Fruit fly (Drosophila melanogaster) whole organism, embryonic: ENCODE measurements around the gene CG34126.

Experiments
- Ada2b ChIP-seq: fragments of 200-800 bp; sonication (Bioruptor generic); IDR thresholded peaks from 2 replicates; pipeline ENCODE4 v1.3.6; 2022; ENCODE audit warnings: missing biosample characterization, missing genetic modification characterization
- CG10543 ChIP-seq: fragments of 200-800 bp; sonication (Bioruptor generic); optimal IDR thresholded peaks from 3 replicates; lab custom pipeline; 2017; ENCODE audit warnings: missing biosample characterization, mild to moderate bottlenecking, missing genetic modification characterization, moderate library complexity
- CG10979 ChIP-seq: fragments of 200-800 bp; sonication (Bioruptor generic); optimal IDR thresholded peaks from 2 replicates; lab custom pipeline; 2018; ENCODE audit warnings: missing biosample characterization, mild to moderate bottlenecking, missing genetic modification characterization, moderate library complexity
- CG11560 ChIP-seq: fragments of 200-800 bp; sonication (Bioruptor generic); IDR thresholded peaks from 3 replicates; pipeline ENCODE4 v1.3.6; 2022; ENCODE audit warnings: missing biosample characterization, missing genetic modification characterization
- CG13775 ChIP-seq: fragments of 200-800 bp; sonication (Bioruptor generic); optimal IDR thresholded peaks from 3 replicates; lab custom pipeline; 2017; ENCODE audit warnings: missing biosample characterization, mild to moderate bottlenecking, missing genetic modification characterization
- CG1647 ChIP-seq: fragments of 200-800 bp; sonication (Bioruptor generic); optimal IDR thresholded peaks from 3 replicates; lab custom pipeline; 2016; ENCODE audit warnings: missing biosample characterization, missing genetic modification characterization
- CG2120 ChIP-seq: fragments of 200-800 bp; sonication (Bioruptor generic); optimal IDR thresholded peaks from 3 replicates; lab custom pipeline; 2016; ENCODE audit warnings: missing biosample characterization, missing genetic modification characterization
- CG2199 ChIP-seq: fragments of 200-800 bp; sonication (Bioruptor generic); IDR thresholded peaks from 3 replicates; pipeline ENCODE4 v1.3.6; 2022; ENCODE audit warnings: missing biosample characterization, missing genetic modification characterization
- CG30431 ChIP-seq: fragments of 200-800 bp; sonication (Bioruptor generic); optimal IDR thresholded peaks from 2 replicates; lab custom pipeline; 2017; ENCODE audit warnings: missing biosample characterization, missing genetic modification characterization
- CG3065 ChIP-seq: fragments of 200-800 bp; sonication (Bioruptor generic); optimal IDR thresholded peaks from 2 replicates; lab custom pipeline; 2016; ENCODE audit warnings: missing biosample characterization, missing genetic modification characterization
- CG32767 ChIP-seq: fragments of 200-800 bp; sonication (Bioruptor generic); IDR thresholded peaks from 2 replicates; pipeline ENCODE4 v1.3.6; 2022; ENCODE audit warnings: missing biosample characterization, missing genetic modification characterization
- CG3847 ChIP-seq: fragments of 200-800 bp; sonication (Bioruptor generic); IDR thresholded peaks from 2 replicates; pipeline ENCODE4 v1.3.6; 2022; ENCODE audit warnings: missing biosample characterization, missing genetic modification characterization
- CG4404 ChIP-seq: fragments of 200-800 bp; sonication (Bioruptor generic); IDR thresholded peaks from 2 replicates; pipeline ENCODE4 v1.3.6; 2022; ENCODE audit warnings: missing biosample characterization, missing genetic modification characterization
- CG7357 ChIP-seq: fragments of 200-800 bp; sonication (Bioruptor generic); IDR thresholded peaks from 3 replicates; pipeline ENCODE4 v1.3.6; 2022; ENCODE audit warnings: missing biosample characterization, missing genetic modification characterization
- CG9727 ChIP-seq: fragments of 200-800 bp; sonication (Bioruptor generic); optimal IDR thresholded peaks from 3 replicates; lab custom pipeline; 2017; ENCODE audit warnings: missing biosample characterization, mild to moderate bottlenecking, missing genetic modification characterization
- CrebB ChIP-seq: fragments of 200-800 bp; sonication (Bioruptor generic); optimal IDR thresholded peaks from 3 replicates; lab custom pipeline; 2018; ENCODE audit warnings: missing biosample characterization, mild to moderate bottlenecking, missing genetic modification characterization
- D19B ChIP-seq: fragments of 200-800 bp; sonication (Bioruptor generic); optimal IDR thresholded peaks from 2 replicates; lab custom pipeline; 2017; ENCODE audit warnings: missing biosample characterization, mild to moderate bottlenecking, missing genetic modification characterization
- HmgD ChIP-seq: fragments of 200-800 bp; sonication (Bioruptor generic); optimal IDR thresholded peaks from 3 replicates; lab custom pipeline; 2016; ENCODE audit warnings: missing biosample characterization, missing genetic modification characterization
- Hr51 ChIP-seq, 2 experiments: fragments of 200-800 bp; sonication (Bioruptor generic); optimal IDR thresholded peaks; 2 replicates in 1 of 2; 3 replicates in 1 of 2; lab custom pipeline; 2016 to 2018; ENCODE audit warnings: missing biosample characterization in 2 of 2, missing genetic modification characterization in 2 of 2, mild to moderate bottlenecking in 1 of 2, moderate library complexity in 1 of 2
- Hsf ChIP-seq: fragments of 200-800 bp; sonication (Bioruptor generic); optimal IDR thresholded peaks from 3 replicates; lab custom pipeline; 2016; ENCODE audit warnings: missing biosample characterization, missing genetic modification characterization
- Lpt ChIP-seq: fragments of >200 bp; optimal IDR thresholded peaks from 2 replicates; lab custom pipeline; 2018; ENCODE audit warnings: missing biosample characterization, missing genetic modification characterization
- NC2α ChIP-seq: fragments of 200-800 bp; sonication (Bioruptor generic); optimal IDR thresholded peaks from 2 replicates; lab custom pipeline; 2016; ENCODE audit warnings: missing biosample characterization, missing genetic modification characterization
- Poxn ChIP-seq: fragments of 200-800 bp; sonication (Bioruptor generic); IDR thresholded peaks from 2 replicates; pipeline ENCODE4 v1.3.6; 2022; ENCODE audit warnings: missing biosample characterization, missing genetic modification characterization
- Rx ChIP-seq: fragments of 200-800 bp; sonication (Bioruptor generic); IDR thresholded peaks from 2 replicates; pipeline ENCODE4 v1.3.6; 2022; ENCODE audit warnings: missing biosample characterization, missing genetic modification characterization
- ap ChIP-seq: fragments of 200-800 bp; sonication (Bioruptor generic); IDR thresholded peaks from 2 replicates; pipeline ENCODE4 v1.3.6; 2022; ENCODE audit warnings: missing biosample characterization, missing genetic modification characterization
- bigmax ChIP-seq: fragments of 200-800 bp; sonication (Bioruptor generic); optimal IDR thresholded peaks from 2 replicates; lab custom pipeline; 2018; ENCODE audit warnings: missing biosample characterization, mild to moderate bottlenecking, missing genetic modification characterization
- br ChIP-seq: fragments of >200 bp; optimal IDR thresholded peaks from 2 replicates; lab custom pipeline; 2017
- btn ChIP-seq: fragments of 200-800 bp; sonication (Bioruptor generic); optimal IDR thresholded peaks from 2 replicates; lab custom pipeline; 2016; ENCODE audit warnings: missing biosample characterization, missing genetic modification characterization
- cas ChIP-seq: fragments of 200-800 bp; sonication (Bioruptor generic); IDR thresholded peaks from 2 replicates; pipeline ENCODE4 v1.3.6; 2022; ENCODE audit warnings: missing biosample characterization, missing genetic modification characterization
- cg ChIP-seq: fragments of 200-800 bp; sonication (Bioruptor generic); optimal IDR thresholded peaks from 3 replicates; lab custom pipeline; 2019; ENCODE audit warnings: missing biosample characterization, mild to moderate bottlenecking, missing genetic modification characterization, moderate library complexity
- dimm ChIP-seq: fragments of 200-800 bp; sonication (Bioruptor generic); IDR thresholded peaks from 2 replicates; pipeline ENCODE4 v1.3.6; 2022; ENCODE audit warnings: missing biosample characterization, missing genetic modification characterization
- dysf ChIP-seq: fragments of 200-800 bp; sonication (Bioruptor generic); IDR thresholded peaks from 3 replicates; pipeline ENCODE4 v1.3.6; 2022; ENCODE audit warnings: missing biosample characterization, missing genetic modification characterization
- hth ChIP-seq: fragments of >200 bp; optimal IDR thresholded peaks from 2 replicates; lab custom pipeline; 2017; ENCODE audit warnings: inconsistent platforms
- kah ChIP-seq: fragments of 200-800 bp; sonication (Bioruptor generic); optimal IDR thresholded peaks from 2 replicates; lab custom pipeline; 2018; ENCODE audit warnings: missing biosample characterization, mild to moderate bottlenecking, missing genetic modification characterization
- knrl ChIP-seq: fragments of 200-800 bp; sonication (Bioruptor generic); IDR thresholded peaks from 3 replicates; pipeline ENCODE4 v1.3.6; 2022; ENCODE audit warnings: missing biosample characterization, missing genetic modification characterization; ENCODE audit not compliant: partially characterized antibody
- mld ChIP-seq: fragments of 200-800 bp; sonication (Bioruptor generic); IDR thresholded peaks from 3 replicates; pipeline ENCODE4 v1.3.6; 2022; ENCODE audit warnings: missing biosample characterization, missing genetic modification characterization; ENCODE audit not compliant: partially characterized antibody
- nerfin-1 ChIP-seq: fragments of 200-800 bp; sonication (Bioruptor generic); optimal IDR thresholded peaks from 3 replicates; lab custom pipeline; 2019; ENCODE audit warnings: missing biosample characterization, mild to moderate bottlenecking, missing genetic modification characterization, moderate library complexity
- nerfin-2 ChIP-seq: fragments of 200-800 bp; sonication (Bioruptor generic); IDR thresholded peaks from 2 replicates; pipeline ENCODE4 v1.3.6; 2022; ENCODE audit warnings: missing biosample characterization, missing genetic modification characterization; ENCODE audit not compliant: partially characterized antibody
- nmo ChIP-seq: fragments of 200-800 bp; sonication (Bioruptor generic); optimal IDR thresholded peaks from 2 replicates; lab custom pipeline; 2018; ENCODE audit warnings: missing biosample characterization, mild to moderate bottlenecking, missing genetic modification characterization, moderate library complexity
- odd ChIP-seq: fragments of 200-800 bp; sonication (Bioruptor generic); optimal IDR thresholded peaks from 2 replicates; lab custom pipeline; 2017; ENCODE audit warnings: missing biosample characterization, mild to moderate bottlenecking, missing genetic modification characterization
- otp ChIP-seq: fragments of 200-800 bp; sonication (Bioruptor generic); IDR thresholded peaks from 3 replicates; pipeline ENCODE4, ENCODE4 v1.3.6; 2022; ENCODE audit warnings: missing biosample characterization, missing genetic modification characterization
- peb ChIP-seq: fragments of 200-800 bp; sonication (Bioruptor generic); IDR thresholded peaks from 2 replicates; pipeline ENCODE4 v1.3.6; 2022; ENCODE audit warnings: missing biosample characterization, missing genetic modification characterization
- pfk ChIP-seq: fragments of 200-800 bp; sonication (Bioruptor generic); optimal IDR thresholded peaks from 2 replicates; lab custom pipeline; 2018; ENCODE audit warnings: missing biosample characterization, mild to moderate bottlenecking, missing genetic modification characterization, moderate library complexity
- phol ChIP-seq: fragments of 200-800 bp; sonication (Bioruptor generic); optimal IDR thresholded peaks from 3 replicates; lab custom pipeline; 2018; ENCODE audit warnings: missing biosample characterization, mild to moderate bottlenecking, missing genetic modification characterization, moderate library complexity
- prd ChIP-seq, 3 experiments: fragments of >200 bp in 2 of 3; fragments of 200-800 bp in 1 of 3; sonication (Bioruptor generic) in 1 of 3; optimal IDR thresholded peaks in 2 of 3; IDR thresholded peaks in 1 of 3; 2 replicates in 2 of 3; 3 replicates in 1 of 3; pipeline versions ENCODE4 v1.3.6 to Lab custom; 2017 to 2022; ENCODE audit warnings: missing biosample characterization in 1 of 3, missing genetic modification characterization in 1 of 3
- pzg ChIP-seq: fragments of 200-800 bp; sonication (Bioruptor generic); optimal IDR thresholded peaks from 3 replicates; lab custom pipeline; 2018; ENCODE audit warnings: missing biosample characterization, mild to moderate bottlenecking, missing genetic modification characterization, moderate library complexity
- rib ChIP-seq: fragments of 200-800 bp; sonication (Bioruptor generic); IDR thresholded peaks from 2 replicates; pipeline ENCODE4 v1.3.6; 2022; ENCODE audit warnings: missing biosample characterization, missing genetic modification characterization
- usp ChIP-seq: fragments of >200 bp; optimal IDR thresholded peaks from 2 replicates; lab custom pipeline; 2017; ENCODE audit warnings: missing biosample characterization, missing genetic modification characterization
- vfl ChIP-seq: fragments of 200-800 bp; sonication (Bioruptor generic); optimal IDR thresholded peaks from 2 replicates; lab custom pipeline; 2016; ENCODE audit warnings: missing biosample characterization, missing genetic modification characterization

Gene CG34126

DNA sequence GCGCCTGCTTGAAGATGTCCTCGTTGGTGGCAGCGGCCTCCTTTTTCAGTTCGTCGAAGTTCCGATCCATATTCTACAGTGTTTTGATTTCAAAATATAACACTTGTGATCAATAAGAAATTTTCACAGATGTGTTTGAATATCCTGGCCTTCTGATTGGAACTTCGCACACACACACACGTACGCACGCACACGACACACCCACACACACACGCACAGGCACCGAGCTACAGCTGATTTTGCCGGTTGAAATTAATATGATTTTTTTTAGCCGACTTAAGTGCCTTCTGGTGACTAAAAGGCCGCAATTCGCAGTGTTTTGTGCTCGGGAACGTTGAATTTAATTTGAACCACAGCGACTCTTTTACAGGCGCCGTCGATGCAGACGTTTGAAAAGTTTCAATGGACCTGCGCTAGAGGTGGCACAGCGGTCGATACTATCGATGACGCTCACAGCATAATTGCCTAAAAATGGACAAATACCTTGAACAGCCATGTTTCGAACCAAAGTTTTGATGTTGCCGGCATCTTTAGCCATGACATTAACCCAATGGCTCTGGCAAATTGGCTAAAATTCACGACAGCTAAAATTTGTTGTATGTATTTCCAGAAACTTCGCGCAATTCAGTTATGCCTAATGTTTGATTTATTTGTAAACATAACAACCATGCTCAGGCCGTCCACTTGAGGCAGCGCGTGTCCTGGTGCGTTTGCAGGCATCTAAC, 28.1 kb downstream of the CG34126 start, which contains the start of gene Rtnl1 (continued):
- no peak for TF ChIP-seq bigmax (GFP tag; lab: Kevin White, UChicago)
- no peak for TF ChIP-seq btn
- TF ChIP-seq CG4404 (GFP tag; lab: Robert Waterston, UW) = no peak
- TF ChIP-seq usp (GFP tag; lab: Kevin White, UChicago) = no peak
- no peak for TF ChIP-seq vfl (GFP tag; lab: Kevin White, UChicago)
- TF ChIP-seq CG9727 (GFP tag; lab: Kevin White, UChicago) = peak; percentile 25
- peak; percentile 55; the same call in 1 of the 2 replicates for TF ChIP-seq CG3847 (GFP tag; lab: Robert Waterston, UW)
- TF ChIP-seq CG11560 = 0 out of 3 replicates have a peak, but pooled peaks have one; percentile 9
- no peak for TF ChIP-seq Rx (GFP tag; lab: Robert Waterston, UW)
- no peak for TF ChIP-seq rib

DNA sequence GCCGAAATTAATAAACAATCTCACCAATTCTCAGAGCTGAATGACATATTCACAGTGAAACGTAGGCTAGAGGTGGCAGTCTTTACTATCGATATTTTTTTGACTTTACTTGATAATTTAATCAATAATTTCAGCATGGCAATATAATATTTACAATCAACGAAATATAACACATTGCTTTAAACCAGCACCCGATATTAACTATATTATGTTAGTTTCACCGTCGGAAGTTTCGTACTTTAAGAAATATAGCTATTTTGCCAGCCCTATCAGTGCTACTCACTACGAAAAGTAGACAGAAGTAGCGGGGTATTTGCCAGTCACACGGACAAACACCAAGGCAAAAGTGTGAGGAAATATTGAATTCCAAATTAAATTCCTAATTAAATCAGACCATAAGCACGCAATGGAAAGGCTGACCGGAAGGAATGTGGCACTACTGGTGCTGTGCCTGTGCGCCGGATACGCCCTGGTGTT, 29.4 kb downstream of the CG34126 start, which contains the start of the genes CG31917, Tfb5 and SelT:
Gene CG31917, minus strand, starts transcription at position 51 of the 477 bp plus-strand sequence.
Gene Tfb5, minus strand, starts transcription at position 51 of the 477 bp plus-strand sequence.
Gene SelT, plus strand, starts transcription at position 139 of the 477 bp plus-strand sequence.
- peak; percentile 70 for TF ChIP-seq CG13775 (GFP tag; lab: Kevin White, UChicago)
- peak; percentile 37; the same call in 1 of the 2 replicates for TF ChIP-seq nerfin-2 (GFP tag; lab: Robert Waterston, UW)
- peak; percentile 85 for TF ChIP-seq CG2120 (GFP tag; lab: Kevin White, UChicago)
- TF ChIP-seq CG7357 (GFP tag; lab: Robert Waterston, UW) = no peak
- TF ChIP-seq Hr51 (GFP tag; optimal IDR thresholded peaks at IDR 0.05; lab: Kevin White, UChicago) = peak; percentile 57 to 65
- no peak for TF ChIP-seq mld (GFP tag; lab: Robert Waterston, UW)
- TF ChIP-seq peb (GFP tag; lab: Robert Waterston, UW) = no peak
- peak; percentile 45 for TF ChIP-seq nerfin-1 (tag; lab: Kevin White, UChicago)
- TF ChIP-seq CG3065 (GFP tag; lab: Kevin White, UChicago) = no peak
- peak; percentile 57; the same call in 1 of the 3 replicates for TF ChIP-seq dysf (GFP tag; lab: Robert Waterston, UW)
- TF ChIP-seq dimm = no peak
- peak; percentile 62 for TF ChIP-seq HmgD (GFP tag; lab: Kevin White, UChicago)
- no peak for TF ChIP-seq NC2α (GFP tag; lab: Kevin White, UChicago)
- TF ChIP-seq cg (GFP tag; lab: Kevin White, UChicago) = no peak
- peak; percentile 35 for TF ChIP-seq CG1647 (GFP tag; lab: Kevin White, UChicago)
- no peak for TF ChIP-seq Poxn (GFP tag; lab: Robert Waterston, UW)
- TF ChIP-seq br = no peak
- TF ChIP-seq prd (optimal IDR thresholded peaks at IDR 0.05; lab: Kevin White, UChicago) = no peak
- peak; percentile 55; the same call in 2 of the 3 replicates for TF ChIP-seq prd (GFP tag; IDR thresholded peaks at IDR 0.05; lab: Robert Waterston, UW)
- TF ChIP-seq CG32767 (GFP tag; lab: Robert Waterston, UW) = no peak
- peak; percentile 29 for TF ChIP-seq CG10543 (GFP tag; lab: Kevin White, UChicago)
- TF ChIP-seq knrl (GFP tag; lab: Robert Waterston, UW) = peak; percentile 80
- TF ChIP-seq pzg (GFP tag; lab: Kevin White, UChicago) = peak; percentile 83
- no peak for TF ChIP-seq CG30431 (GFP tag; lab: Kevin White, UChicago)
- TF ChIP-seq cas = no peak
- no peak for TF ChIP-seq odd
- no peak for TF ChIP-seq Lpt (GFP tag; lab: Kevin White, UChicago)
- TF ChIP-seq kah = no peak
- TF ChIP-seq phol (tag; lab: Kevin White, UChicago) = peak; percentile 70
- TF ChIP-seq D19B (GFP tag; lab: Kevin White, UChicago) = no peak
- TF ChIP-seq CG2199 (GFP tag; lab: Robert Waterston, UW) = no peak
- TF ChIP-seq hth = no peak
- TF ChIP-seq Ada2b (GFP tag; lab: Robert Waterston, UW) = peak; percentile 46; the same call in 1 of the 2 replicates
- peak; percentile 39 for TF ChIP-seq CG10979 (tag; lab: Kevin White, UChicago)
- no peak for TF ChIP-seq ap (GFP tag; lab: Robert Waterston, UW)
- TF ChIP-seq nmo (GFP tag; lab: Kevin White, UChicago) = peak; percentile 76
- peak; percentile 1 for TF ChIP-seq CrebB (tag; lab: Kevin White, UChicago)
- TF ChIP-seq pfk (GFP tag; lab: Kevin White, UChicago) = no peak
- no peak for TF ChIP-seq otp (GFP tag; lab: Robert Waterston, UW)
- TF ChIP-seq Hsf (GFP tag; lab: Kevin White, UChicago) = peak; percentile 73
